Worm (Caenorhabditis elegans): ENCODE measurements around the gene fbxl-4.

DNA sequence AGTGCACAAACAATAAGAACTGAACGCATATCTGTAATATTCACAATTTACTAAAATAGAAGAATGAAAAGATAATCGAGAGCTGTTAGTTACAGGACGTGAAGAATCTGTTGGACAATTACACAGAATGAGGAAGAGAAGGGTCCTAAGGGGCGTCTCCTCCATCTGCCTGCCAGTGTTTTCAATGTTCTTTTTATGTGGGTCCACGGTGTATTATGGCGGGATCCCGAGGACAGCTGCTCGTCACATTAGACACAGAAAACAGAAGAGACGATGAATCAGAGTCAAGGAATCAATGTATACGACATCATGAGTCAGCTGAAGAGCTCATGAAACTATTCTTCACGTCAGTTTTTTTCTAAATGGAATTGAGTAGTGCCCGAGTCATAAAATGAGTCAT lies 8.5 kb downstream of the fbxl-4 start, which contains the start of gene ttr-6:
- TF ChIP-seq hmg-20 (GFP tag; IDR thresholded peaks at IDR 0.05) (no peak), egl-44 (GFP tag; IDR thresholded peaks at IDR 0.05) (no peak)

All from whole organism, young adult.